Worm (Caenorhabditis elegans) whole organism, L1 larva: Measurements from ENCODE around the gene dpy-27.

ENCODE experiments used
- C04F5.9 ChIP-seq: sonication (generic microtip); optimal IDR thresholded peaks from 2 replicates; lab custom pipeline; 2016; ENCODE audit warnings: missing genetic modification characterization, missing compliant biosample characterization
- F16B12.6 ChIP-seq: fragments of 150-350 bp; optimal IDR thresholded peaks from 2 replicates; lab custom pipeline; 2014; ENCODE audit warnings: missing biosample characterization, missing genetic modification characterization
- Y116A8C.19 ChIP-seq: sonication (generic microtip); optimal IDR thresholded peaks from 2 replicates; lab custom pipeline; 2016; ENCODE audit warnings: missing compliant biosample characterization, missing genetic modification characterization, borderline replicate concordance
- aha-1 ChIP-seq: fragments of 150-350 bp; optimal IDR thresholded peaks from 2 replicates; lab custom pipeline; 2014; ENCODE audit warnings: missing biosample characterization, missing genetic modification characterization
- alr-1 ChIP-seq: fragments of 200-800 bp; sonication (Bioruptor generic); optimal IDR thresholded peaks from 2 replicates; lab custom pipeline; 2018; ENCODE audit warnings: borderline replicate concordance, mild to moderate bottlenecking, missing genetic modification characterization, missing compliant biosample characterization
- ama-1 ChIP-seq: fragments of 150-350 bp; optimal IDR thresholded peaks from 2 replicates; lab custom pipeline; 2014
- ceh-63 ChIP-seq: fragments of 200-800 bp; sonication (Bioruptor generic); optimal IDR thresholded peaks from 2 replicates; lab custom pipeline; 2018; ENCODE audit warnings: mild to moderate bottlenecking, missing genetic modification characterization, missing compliant biosample characterization
- ceh-8 ChIP-seq: fragments of 200-800 bp; sonication (Bioruptor generic); optimal IDR thresholded peaks from 2 replicates; lab custom pipeline; 2018; ENCODE audit warnings: mild to moderate bottlenecking, missing genetic modification characterization, moderate library complexity, missing compliant biosample characterization
- ceh-82 ChIP-seq, 3 experiments: fragments of 150-350 bp in 1 of 3; sonication (generic microtip) in 2 of 3; optimal IDR thresholded peaks; 2 replicates each; lab custom pipeline; 2014 to 2017; ENCODE audit warnings: missing biosample characterization in 3 of 3, missing genetic modification characterization in 3 of 3
- ceh-90 ChIP-seq: sonication (generic microtip); optimal IDR thresholded peaks from 2 replicates; lab custom pipeline; 2016; ENCODE audit warnings: missing genetic modification characterization, missing compliant biosample characterization
- ces-1 ChIP-seq: fragments of 150-350 bp; optimal IDR thresholded peaks from 2 replicates; lab custom pipeline; 2014; ENCODE audit warnings: missing biosample characterization, missing genetic modification reagents, missing genetic modification characterization
- dpl-1 ChIP-seq, 3 experiments: fragments of 150-350 bp in 2 of 3; sonication (generic microtip) in 1 of 3; optimal IDR thresholded peaks; 2 replicates each; lab custom pipeline; 2014 to 2017; ENCODE audit warnings: missing biosample characterization in 3 of 3, missing genetic modification characterization in 3 of 3, missing genetic modification reagents in 3 of 3
- efl-1 ChIP-seq, 4 experiments: fragments of 150-350 bp; optimal IDR thresholded peaks in 3 of 4; peaks in 1 of 4; 1 replicate in 1 of 4; 2 replicates in 3 of 4; lab custom pipeline; 2014; ENCODE audit warnings: missing biosample characterization in 2 of 4, missing genetic modification characterization in 2 of 4, missing genetic modification reagents in 2 of 4
- elt-3 ChIP-seq, 6 experiments: fragments of 150-350 bp in 1 of 6; sonication (generic microtip); optimal IDR thresholded peaks; 2 replicates each; lab custom pipeline; 2017 to 2018; ENCODE audit warnings: missing biosample characterization in 6 of 6, missing genetic modification characterization in 6 of 6, inconsistent platforms in 1 of 6
- ets-5 ChIP-seq: fragments of 200-800 bp; sonication (Bioruptor generic); IDR thresholded peaks from 2 replicates; pipeline ENCODE4 v1.3.6; 2022; ENCODE audit warnings: missing genetic modification characterization, missing compliant biosample characterization
- fkh-10 ChIP-seq: sonication (generic microtip); optimal IDR thresholded peaks from 2 replicates; lab custom pipeline; 2017; ENCODE audit warnings: missing biosample characterization, missing genetic modification reagents, missing genetic modification characterization
- fkh-4 ChIP-seq: sonication (generic microtip); optimal IDR thresholded peaks from 2 replicates; lab custom pipeline; 2016; ENCODE audit warnings: missing compliant biosample characterization, missing genetic modification characterization, borderline replicate concordance
- hlh-4 ChIP-seq: sonication (generic microtip); optimal IDR thresholded peaks from 2 replicates; lab custom pipeline; 2016; ENCODE audit warnings: mild to moderate bottlenecking, missing genetic modification characterization, missing compliant biosample characterization
- lin-14 ChIP-seq: fragments of 200-800 bp; sonication (Bioruptor generic); optimal IDR thresholded peaks from 2 replicates; lab custom pipeline; 2018; ENCODE audit warnings: mild to moderate bottlenecking, missing genetic modification characterization, moderate library complexity, missing compliant biosample characterization
- lin-35 ChIP-seq, 2 experiments: fragments of 150-350 bp; optimal IDR thresholded peaks; 2 replicates each; lab custom pipeline; 2014; ENCODE audit warnings: missing biosample characterization in 2 of 2, missing genetic modification characterization in 2 of 2, missing genetic modification reagents in 2 of 2
- lin-39 ChIP-seq: fragments of 150-350 bp; optimal IDR thresholded peaks from 2 replicates; lab custom pipeline; 2014; ENCODE audit warnings: missing biosample characterization, missing genetic modification reagents, missing genetic modification characterization
- lir-3 ChIP-seq: sonication (generic microtip); optimal IDR thresholded peaks from 2 replicates; lab custom pipeline; 2016; ENCODE audit warnings: mild to moderate bottlenecking, missing genetic modification characterization, moderate library complexity, missing compliant biosample characterization; ENCODE audit not compliant: poor library complexity
- lsy-2 ChIP-seq, 2 experiments: fragments of 150-350 bp; optimal IDR thresholded peaks; 2 replicates each; lab custom pipeline; 2014; ENCODE audit warnings: missing biosample characterization in 2 of 2, missing genetic modification characterization in 2 of 2
- mab-9 ChIP-seq: fragments of 200-800 bp; sonication (Bioruptor generic); IDR thresholded peaks from 2 replicates; pipeline ENCODE4 v1.3.6; 2022; ENCODE audit warnings: missing genetic modification reagents, missing genetic modification characterization, missing compliant biosample characterization
- nhr-11 ChIP-seq: fragments of 150-350 bp; optimal IDR thresholded peaks from 2 replicates; lab custom pipeline; 2014; ENCODE audit warnings: missing biosample characterization, missing genetic modification characterization
- nhr-12 ChIP-seq: sonication (generic microtip); optimal IDR thresholded peaks from 2 replicates; lab custom pipeline; 2017; ENCODE audit warnings: missing biosample characterization, missing genetic modification characterization
- nhr-19 ChIP-seq: fragments of 200-800 bp; sonication (Bioruptor generic); conservative IDR thresholded peaks from 2 replicates; pipeline ENCODE4 v1.3.6; 2022; ENCODE audit warnings: missing genetic modification characterization, missing compliant biosample characterization
- nhr-237 ChIP-seq: fragments of 150-350 bp; optimal IDR thresholded peaks from 2 replicates; lab custom pipeline; 2014; ENCODE audit warnings: missing biosample characterization, missing genetic modification characterization
- nhr-28 ChIP-seq: fragments of 150-350 bp; optimal IDR thresholded peaks from 2 replicates; lab custom pipeline; 2014; ENCODE audit warnings: missing biosample characterization, missing genetic modification characterization
- nhr-84 ChIP-seq: sonication (generic microtip); optimal IDR thresholded peaks from 2 replicates; lab custom pipeline; 2017; ENCODE audit warnings: missing biosample characterization, missing genetic modification characterization
- nhr-90 ChIP-seq: sonication (generic microtip); optimal IDR thresholded peaks from 2 replicates; lab custom pipeline; 2016; ENCODE audit warnings: mild to moderate bottlenecking, missing genetic modification characterization, missing compliant biosample characterization; ENCODE audit not compliant: poor library complexity
- pax-3 ChIP-seq: fragments of 200-800 bp; sonication (Bioruptor generic); optimal IDR thresholded peaks from 2 replicates; lab custom pipeline; 2018; ENCODE audit warnings: mild to moderate bottlenecking, missing genetic modification characterization, moderate library complexity, missing compliant biosample characterization
- snu-23 ChIP-seq: sonication (generic microtip); optimal IDR thresholded peaks from 2 replicates; lab custom pipeline; 2016; ENCODE audit warnings: missing genetic modification characterization, missing compliant biosample characterization
- sox-4 ChIP-seq: sonication (generic microtip); optimal IDR thresholded peaks from 2 replicates; lab custom pipeline; 2016; ENCODE audit warnings: missing genetic modification characterization, missing compliant biosample characterization
- sptf-1 ChIP-seq: fragments of 150-350 bp; optimal IDR thresholded peaks from 2 replicates; lab custom pipeline; 2014; ENCODE audit warnings: missing biosample characterization, missing genetic modification characterization
- swsn-7 ChIP-seq: sonication (generic microtip); optimal IDR thresholded peaks from 2 replicates; lab custom pipeline; 2016; ENCODE audit warnings: missing genetic modification characterization, missing compliant biosample characterization
- tbx-2 ChIP-seq: sonication (generic microtip); optimal IDR thresholded peaks from 2 replicates; lab custom pipeline; 2016; ENCODE audit warnings: missing genetic modification characterization, missing compliant biosample characterization
- tlp-1 ChIP-seq: fragments of 150-350 bp; optimal IDR thresholded peaks from 2 replicates; lab custom pipeline; 2014; ENCODE audit warnings: missing biosample characterization, missing genetic modification characterization
- unc-130 ChIP-seq: fragments of 150-350 bp; optimal IDR thresholded peaks from 2 replicates; lab custom pipeline; 2017; ENCODE audit warnings: missing biosample characterization, missing genetic modification characterization, inconsistent platforms
- unc-98 ChIP-seq: fragments of 200-800 bp; sonication (Bioruptor generic); IDR thresholded peaks from 2 replicates; pipeline ENCODE4 v1.3.6; 2022; ENCODE audit warnings: missing genetic modification characterization, missing compliant biosample characterization
- vab-15 ChIP-seq: sonication (generic microtip); optimal IDR thresholded peaks from 2 replicates; lab custom pipeline; 2017; ENCODE audit warnings: missing genotype, mild to moderate bottlenecking, missing genetic modification characterization, missing compliant biosample characterization
- xbp-1 ChIP-seq: sonication (generic microtip); optimal IDR thresholded peaks from 2 replicates; lab custom pipeline; 2016; ENCODE audit warnings: missing genetic modification characterization, missing compliant biosample characterization
- zip-4 ChIP-seq: fragments of 200-800 bp; sonication (Bioruptor generic); optimal IDR thresholded peaks from 2 replicates; lab custom pipeline; 2018; ENCODE audit warnings: mild to moderate bottlenecking, missing genetic modification characterization, moderate library complexity, missing compliant biosample characterization
- ztf-11 ChIP-seq, 2 experiments: sonication (generic microtip); optimal IDR thresholded peaks; 2 replicates each; lab custom pipeline; 2016 to 2017; ENCODE audit warnings: missing genetic modification characterization in 2 of 2, missing biosample characterization in 1 of 2, missing compliant biosample characterization in 1 of 2
- ztf-4 ChIP-seq: fragments of 150-350 bp; optimal IDR thresholded peaks from 2 replicates; lab custom pipeline; 2014; ENCODE audit warnings: missing biosample characterization, missing genetic modification characterization

dpy-27 gene

DNA sequence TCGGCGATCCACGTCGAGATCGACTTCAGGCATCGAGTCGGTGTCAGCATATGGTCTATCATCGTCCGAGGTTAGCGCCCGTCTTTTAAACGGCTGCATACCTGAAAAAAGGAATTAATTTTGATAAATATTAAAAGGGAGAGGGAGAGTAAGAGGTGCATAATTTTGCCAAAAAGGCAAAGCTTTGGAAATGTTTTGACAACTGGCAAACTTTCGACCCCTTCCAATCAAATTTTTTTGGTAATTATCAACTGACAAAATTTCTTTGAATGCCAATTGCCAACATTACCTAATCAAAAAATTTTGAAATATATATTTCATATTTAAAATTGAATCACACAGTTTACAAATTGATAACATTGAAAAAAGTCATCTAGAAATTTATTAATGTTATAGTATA, at the start of gene dpy-27:
Gene dpy-27, minus strand, starts transcription at position 101 of the 400 bp plus-strand sequence.
- TF ChIP-seq lin-35 (GFP tag; optimal IDR thresholded peaks at IDR 0.05; lab: Kevin White, UChicago): no peak
- TF ChIP-seq nhr-12 (tag; lab: Kevin White, UChicago): no peak
- no peak for TF ChIP-seq ces-1 (GFP tag; lab: Kevin White, UChicago)
- TF ChIP-seq elt-3 (tag; optimal IDR thresholded peaks at IDR 0.05; lab: Kevin White, UChicago): no peak
- TF ChIP-seq nhr-84 (tag; lab: Kevin White, UChicago): no peak
- TF ChIP-seq aha-1: no peak
- no peak for TF ChIP-seq Y116A8C.19 (tag; lab: Kevin White, UChicago)
- TF ChIP-seq pax-3 (tag; lab: Kevin White, UChicago): no peak
- no peak for TF ChIP-seq lin-39 (tag; lab: Kevin White, UChicago)
- TF ChIP-seq lir-3 (tag; lab: Kevin White, UChicago): no peak
- TF ChIP-seq snu-23 (GFP tag; lab: Kevin White, UChicago): no peak
- no peak for TF ChIP-seq ceh-8 (GFP tag; lab: Kevin White, UChicago)
- TF ChIP-seq tbx-2 (tag; lab: Kevin White, UChicago): no peak
- no peak for TF ChIP-seq nhr-90
- TF ChIP-seq fkh-4: no peak
- TF ChIP-seq zip-4 (GFP tag; lab: Kevin White, UChicago): no peak
- no peak for TF ChIP-seq nhr-28
- no peak for TF ChIP-seq unc-98
- no peak for TF ChIP-seq nhr-19 (GFP tag; lab: Robert Waterston, UW)
- TF ChIP-seq ets-5: no peak

DNA sequence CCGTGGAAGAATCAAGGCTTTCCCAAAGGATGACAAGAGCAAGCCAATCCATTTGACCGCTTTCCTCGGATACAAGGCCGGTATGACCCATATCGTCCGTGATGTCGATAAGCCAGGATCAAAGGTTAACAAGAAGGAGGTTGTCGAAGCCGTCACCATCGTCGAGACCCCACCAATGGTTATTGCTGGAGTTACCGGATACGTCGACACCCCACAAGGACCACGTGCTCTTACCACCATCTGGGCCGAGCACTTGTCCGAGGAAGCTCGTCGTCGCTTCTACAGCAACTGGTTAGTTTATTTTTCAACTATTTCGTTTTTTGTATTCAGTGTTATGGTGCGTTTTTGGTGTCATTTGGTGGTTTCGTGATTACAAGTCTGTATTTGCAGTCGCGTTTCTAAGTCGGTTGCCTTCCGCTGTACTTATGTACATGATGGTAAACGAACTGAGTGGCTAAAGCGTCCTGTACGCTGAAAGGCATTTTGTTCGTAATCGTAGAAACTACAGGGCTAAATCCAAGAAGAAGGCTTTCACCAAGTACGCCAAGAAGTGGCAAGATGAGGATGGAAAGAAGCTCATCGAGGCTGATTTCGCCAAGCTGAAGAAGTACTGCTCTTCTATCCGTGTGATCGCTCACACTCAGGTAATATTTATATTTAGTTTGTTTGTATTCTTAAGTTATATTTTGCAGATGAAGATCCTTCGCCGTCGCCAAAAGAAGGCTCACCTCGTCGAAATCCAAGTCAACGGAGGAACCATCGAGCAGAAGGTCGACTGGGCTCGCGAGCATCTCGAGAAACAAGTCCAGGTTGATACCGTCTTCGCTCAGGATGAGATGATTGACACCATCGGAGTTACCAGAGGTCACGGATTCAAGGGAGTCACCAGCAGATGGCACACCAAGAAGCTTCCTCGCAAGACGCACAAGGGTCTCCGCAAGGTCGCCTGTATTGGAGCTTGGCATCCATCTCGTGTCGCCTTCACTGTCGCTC, 48.8 kb upstream of the dpy-27 start:
- no peak for TF ChIP-seq dpl-1 (GFP tag; optimal IDR thresholded peaks at IDR 0.05; lab: Kevin White, UChicago)
- TF ChIP-seq ztf-11 (tag; optimal IDR thresholded peaks at IDR 0.05; lab: Kevin White, UChicago): no peak
- TF ChIP-seq nhr-11: no peak
- no peak for TF ChIP-seq ztf-4
- TF ChIP-seq vab-15: peak; percentile 14
- no peak for TF ChIP-seq unc-130
- TF ChIP-seq tlp-1 (tag; lab: Kevin White, UChicago): no peak
- no peak for TF ChIP-seq pax-3 (tag; lab: Kevin White, UChicago)
- no peak for TF ChIP-seq ceh-82 (tag; optimal IDR thresholded peaks at IDR 0.05; lab: Kevin White, UChicago)
- no peak for TF ChIP-seq hlh-4
- TF ChIP-seq F16B12.6 (tag; lab: Kevin White, UChicago): no peak
- no peak for TF ChIP-seq snu-23 (GFP tag; lab: Kevin White, UChicago)
- no peak for TF ChIP-seq lir-3 (tag; lab: Kevin White, UChicago)
- TF ChIP-seq nhr-84 (tag; lab: Kevin White, UChicago): no peak
- TF ChIP-seq ama-1 (lab: Kevin White, UChicago): no peak
- no peak for TF ChIP-seq efl-1 (optimal IDR thresholded peaks at IDR 0.05; lab: Kevin White, UChicago)
- peak in 1 of 2 experiments; percentile 77 for TF ChIP-seq efl-1 (GFP tag; optimal IDR thresholded peaks at IDR 0.05 in 1 of 2; lab: Kevin White, UChicago)
- peak; percentile 80 for TF ChIP-seq alr-1 (tag; lab: Kevin White, UChicago)
- TF ChIP-seq lsy-2 (tag; optimal IDR thresholded peaks at IDR 0.05; lab: Kevin White, UChicago): no peak
- no peak for TF ChIP-seq sox-4
- TF ChIP-seq lin-35 (GFP tag; optimal IDR thresholded peaks at IDR 0.05; lab: Kevin White, UChicago): no peak
- TF ChIP-seq aha-1: no peak
- no peak for TF ChIP-seq ceh-63 (GFP tag; lab: Kevin White, UChicago)

DNA sequence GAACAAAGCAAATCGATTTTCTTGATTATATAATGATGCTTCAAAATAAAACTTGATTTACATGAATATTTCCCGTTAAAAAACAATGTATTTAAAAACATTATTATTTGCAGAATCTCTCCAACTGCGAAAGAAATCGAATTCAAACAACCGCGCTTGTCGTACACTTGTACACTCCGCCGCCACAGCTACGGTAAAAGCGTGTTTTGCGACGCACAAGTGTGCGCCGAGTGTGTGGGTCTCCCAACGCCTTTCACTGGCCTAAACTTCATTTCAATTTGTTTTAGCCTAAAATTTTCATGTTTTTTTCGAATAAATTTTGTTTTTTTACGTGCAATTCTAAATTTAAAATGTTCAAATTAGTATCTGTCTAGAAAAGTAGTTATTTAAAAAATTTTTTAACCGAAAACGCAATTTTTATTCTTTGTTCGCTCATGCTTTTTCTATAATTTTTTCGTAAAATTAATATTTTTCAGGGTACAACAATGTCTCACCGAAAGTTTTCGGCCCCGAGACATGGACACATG, 48.0 kb upstream of the dpy-27 start, which contains the start of gene rpl-3:
Gene rpl-3, plus strand, starts transcription at position 477 of the 527 bp plus-strand sequence.
- TF ChIP-seq ceh-82 (tag; optimal IDR thresholded peaks at IDR 0.05; lab: Kevin White, UChicago) (peak; percentile 100), ztf-4 (peak; percentile 100), nhr-237 (peak; percentile 100), fkh-10 (GFP tag; lab: Kevin White, UChicago) (peak; percentile 100), mab-9 (GFP tag; lab: Robert Waterston, UW) (peak; percentile 100), elt-3 (tag; optimal IDR thresholded peaks at IDR 0.05; lab: Kevin White, UChicago) (peak; percentile 100), lin-39 (tag; lab: Kevin White, UChicago) (peak; percentile 99), sptf-1 (tag; lab: Kevin White, UChicago) (no peak), lir-3 (tag; lab: Kevin White, UChicago) (peak; percentile 99), ama-1 (lab: Kevin White, UChicago) (peak; percentile 96), lin-14 (GFP tag; lab: Kevin White, UChicago) (peak; percentile 100), Y116A8C.19 (tag; lab: Kevin White, UChicago) (peak; percentile 86), swsn-7 (tag; lab: Kevin White, UChicago) (peak; percentile 100), nhr-11 (peak; percentile 100), C04F5.9 (peak; percentile 99), xbp-1 (peak; percentile 100), ceh-90 (tag; lab: Kevin White, UChicago) (peak; percentile 78)
